Fruit fly (Drosophila melanogaster) whole organism, prepupa: Measurements from ENCODE around the gene CG10063.
A peak's percentile ranks its signal among the peaks of the same experiment; 100 is the strongest.

ENCODE experiments used
- Blimp-1 ChIP-seq: fragments of 200-800 bp; sonication (Bioruptor generic); optimal IDR thresholded peaks from 3 replicates; lab custom pipeline; 2017; ENCODE audit warnings: missing biosample characterization, missing genetic modification characterization, mild to moderate bottlenecking, moderate library complexity, missing genetic modification reagents
- CG10631 ChIP-seq: fragments of 200-800 bp; sonication (Bioruptor generic); optimal IDR thresholded peaks from 2 replicates; lab custom pipeline; 2016; ENCODE audit warnings: missing biosample characterization, missing genetic modification characterization
- CG11294 ChIP-seq: fragments of 200-800 bp; sonication (Bioruptor generic); IDR thresholded peaks from 2 replicates; pipeline ENCODE4 v1.3.6; 2022; ENCODE audit warnings: missing biosample characterization, missing genetic modification characterization
- CG11902 ChIP-seq: fragments of 200-800 bp; sonication (Bioruptor generic); optimal IDR thresholded peaks from 3 replicates; lab custom pipeline; 2016; ENCODE audit warnings: missing biosample characterization, missing genetic modification characterization
- CG15336 ChIP-seq: fragments of 200-800 bp; sonication (Bioruptor generic); IDR thresholded peaks from 2 replicates; pipeline ENCODE4 v1.3.6; 2022; ENCODE audit warnings: missing biosample characterization, missing genetic modification characterization
- CG16779 ChIP-seq: fragments of 200-800 bp; sonication (Bioruptor generic); optimal IDR thresholded peaks from 3 replicates; lab custom pipeline; 2017; ENCODE audit warnings: missing biosample characterization, mild to moderate bottlenecking, missing genetic modification characterization
- CG3032 ChIP-seq: fragments of 200-800 bp; optimal IDR thresholded peaks from 2 replicates; lab custom pipeline; 2019; ENCODE audit warnings: missing biosample characterization, mild to moderate bottlenecking, missing genetic modification characterization, moderate library complexity
- CG31627 ChIP-seq: fragments of 200-800 bp; sonication (Bioruptor generic); optimal IDR thresholded peaks from 3 replicates; lab custom pipeline; 2016; ENCODE audit warnings: missing biosample characterization, missing genetic modification characterization
- CG32006 ChIP-seq: fragments of 200-800 bp; sonication (Bioruptor generic); optimal IDR thresholded peaks from 3 replicates; lab custom pipeline; 2017; ENCODE audit warnings: missing biosample characterization, mild to moderate bottlenecking, missing genetic modification characterization
- CG6163 ChIP-seq: fragments of 200-800 bp; sonication (Bioruptor generic); IDR thresholded peaks from 3 replicates; pipeline ENCODE4 v1.3.6; 2022; ENCODE audit warnings: missing biosample characterization, missing genetic modification characterization
- CG6276 ChIP-seq: fragments of 200-800 bp; sonication (Bioruptor generic); optimal IDR thresholded peaks from 2 replicates; lab custom pipeline; 2017; ENCODE audit warnings: missing biosample characterization, mild to moderate bottlenecking, missing genetic modification characterization
- CG6792 ChIP-seq: fragments of 200-800 bp; sonication (Bioruptor generic); optimal IDR thresholded peaks from 3 replicates; lab custom pipeline; 2016; ENCODE audit warnings: missing biosample characterization, missing genetic modification characterization
- CG6854 ChIP-seq: fragments of 200-800 bp; sonication (Bioruptor generic); optimal IDR thresholded peaks from 2 replicates; lab custom pipeline; 2017; ENCODE audit warnings: missing biosample characterization, mild to moderate bottlenecking, missing genetic modification characterization
- CG7368 ChIP-seq: fragments of 200-800 bp; sonication (Bioruptor generic); optimal IDR thresholded peaks from 3 replicates; lab custom pipeline; 2016; ENCODE audit warnings: missing biosample characterization, missing genetic modification characterization
- CG8119 ChIP-seq: fragments of 200-800 bp; sonication (Bioruptor generic); IDR thresholded peaks from 3 replicates; pipeline ENCODE4 v1.3.6; 2022; ENCODE audit warnings: missing biosample characterization, missing genetic modification characterization
- CG8319 ChIP-seq: fragments of 200-800 bp; sonication (Bioruptor generic); optimal IDR thresholded peaks from 3 replicates; lab custom pipeline; 2016; ENCODE audit warnings: missing biosample characterization, missing genetic modification characterization
- CG9139 ChIP-seq: fragments of 200-800 bp; sonication (Bioruptor generic); optimal IDR thresholded peaks from 3 replicates; lab custom pipeline; 2017; ENCODE audit warnings: missing biosample characterization, mild to moderate bottlenecking, missing genetic modification characterization
- Ets96B ChIP-seq: fragments of 200-800 bp; optimal IDR thresholded peaks from 2 replicates; lab custom pipeline; 2019; ENCODE audit warnings: missing biosample characterization, mild to moderate bottlenecking, missing genetic modification characterization, moderate library complexity
- Gug ChIP-seq: fragments of 200-800 bp; sonication (Bioruptor generic); IDR thresholded peaks from 2 replicates; pipeline ENCODE4 v1.3.6; 2022; ENCODE audit warnings: missing biosample characterization, missing genetic modification characterization
- Hr39 ChIP-seq: fragments of 200-800 bp; sonication (Bioruptor generic); optimal IDR thresholded peaks from 2 replicates; lab custom pipeline; 2016; ENCODE audit warnings: missing biosample characterization, missing genetic modification characterization
- Met ChIP-seq: fragments of 200-800 bp; sonication (Bioruptor generic); optimal IDR thresholded peaks from 3 replicates; lab custom pipeline; 2016; ENCODE audit warnings: missing biosample characterization, missing genetic modification characterization
- Smox ChIP-seq: fragments of 200-800 bp; sonication (Bioruptor generic); optimal IDR thresholded peaks from 3 replicates; lab custom pipeline; 2016; ENCODE audit warnings: missing biosample characterization, missing genetic modification characterization
- Sox14 ChIP-seq: fragments of 200-800 bp; sonication (Bioruptor generic); optimal IDR thresholded peaks from 3 replicates; lab custom pipeline; 2016; ENCODE audit warnings: missing biosample characterization, missing genetic modification characterization
- achi ChIP-seq: fragments of 200-800 bp; sonication (Bioruptor generic); optimal IDR thresholded peaks from 3 replicates; lab custom pipeline; 2016; ENCODE audit warnings: missing biosample characterization, missing genetic modification characterization
- acj6 ChIP-seq: fragments of 200-800 bp; sonication (Bioruptor generic); optimal IDR thresholded peaks from 3 replicates; lab custom pipeline; 2016; ENCODE audit warnings: missing biosample characterization, missing genetic modification characterization
- cyc ChIP-seq: fragments of 200-800 bp; sonication (Bioruptor generic); optimal IDR thresholded peaks from 3 replicates; lab custom pipeline; 2016; ENCODE audit warnings: missing biosample characterization, missing genetic modification characterization
- dsx ChIP-seq: fragments of 200-800 bp; optimal IDR thresholded peaks from 3 replicates; lab custom pipeline; 2019; ENCODE audit warnings: missing biosample characterization, mild to moderate bottlenecking, missing genetic modification characterization, moderate library complexity; ENCODE audit not compliant: poor library complexity, severe bottlenecking
- esn ChIP-seq: fragments of 200-800 bp; sonication (Bioruptor generic); optimal IDR thresholded peaks from 2 replicates; lab custom pipeline; 2016; ENCODE audit warnings: missing biosample characterization, mild to moderate bottlenecking, missing genetic modification characterization, moderate library complexity
- fd59A ChIP-seq: fragments of 200-800 bp; sonication (Bioruptor generic); optimal IDR thresholded peaks from 2 replicates; lab custom pipeline; 2017; ENCODE audit warnings: missing biosample characterization, mild to moderate bottlenecking, missing genetic modification characterization, missing genetic modification reagents
- fkh ChIP-seq: fragments of 200-800 bp; sonication (Bioruptor generic); optimal IDR thresholded peaks from 3 replicates; lab custom pipeline; 2017; ENCODE audit warnings: missing biosample characterization, mild to moderate bottlenecking, missing genetic modification characterization, moderate library complexity
- pdm3 ChIP-seq: fragments of 200-800 bp; sonication (Bioruptor generic); optimal IDR thresholded peaks from 3 replicates; lab custom pipeline; 2016; ENCODE audit warnings: missing biosample characterization, missing genetic modification characterization
- svp ChIP-seq: fragments of 200-800 bp; sonication (Bioruptor generic); peaks from one replicate; lab custom pipeline; 2016; ENCODE audit warnings: missing biosample characterization, missing genetic modification characterization
- topi ChIP-seq: fragments of 200-800 bp; sonication (Bioruptor generic); optimal IDR thresholded peaks from 3 replicates; lab custom pipeline; 2016; ENCODE audit warnings: missing biosample characterization, missing genetic modification characterization

Gene CG10063

DNA sequence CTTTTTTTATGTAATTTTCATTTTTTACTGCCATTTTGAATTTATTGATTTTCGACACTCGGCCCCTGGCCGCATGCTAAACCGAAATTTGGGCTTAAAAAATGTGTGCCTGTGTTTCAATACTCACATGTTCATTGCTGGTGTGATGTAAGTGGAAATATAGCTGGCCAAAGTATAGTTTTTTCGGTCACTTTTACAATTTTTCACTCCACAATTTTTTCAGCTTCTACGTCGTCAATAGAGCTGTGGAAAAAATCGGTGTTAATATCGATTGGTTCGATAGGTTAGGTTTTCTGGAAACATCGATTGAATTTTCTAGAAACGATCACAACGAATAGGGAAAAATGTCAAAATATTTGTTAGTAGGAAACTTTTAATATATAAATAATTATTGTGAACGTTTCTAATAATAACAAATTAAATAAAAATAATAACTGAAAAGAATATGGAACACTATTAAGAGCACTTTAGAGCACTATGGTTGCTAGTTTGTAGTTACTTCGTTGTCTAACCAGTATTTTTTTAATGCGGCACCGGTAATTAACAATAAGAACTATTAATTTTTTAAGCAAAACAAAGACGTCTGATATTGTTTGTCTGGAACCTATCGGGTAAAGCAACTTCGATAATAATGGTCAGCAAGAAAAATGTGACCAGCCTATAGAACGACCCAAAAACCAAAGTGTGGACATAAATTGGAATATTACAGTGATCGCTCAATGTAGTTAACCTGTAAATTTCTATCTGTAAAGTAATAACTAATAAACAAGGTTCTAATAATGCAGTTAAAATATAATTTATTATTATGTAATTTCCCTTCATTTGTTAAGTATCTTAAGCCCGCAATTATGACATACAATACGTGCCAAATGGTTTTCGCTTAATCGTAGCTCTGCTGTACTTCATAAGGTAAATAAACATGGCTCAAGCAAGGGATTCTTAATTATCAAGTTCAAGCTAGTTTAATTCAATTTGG, 16.7 kb downstream of the CG10063 start, which contains the start of the genes CG10077 and CG9948 (continued):
- TF ChIP-seq esn (GFP tag; lab: Kevin White, UChicago) (peak; percentile 93), cyc (GFP tag; lab: Kevin White, UChicago) (peak; percentile 85), CG11902 (GFP tag; lab: Kevin White, UChicago) (peak; percentile 76), dsx (GFP tag; lab: Kevin White, UChicago) (peak; percentile 85), fd59A (GFP tag; lab: Kevin White, UChicago) (peak; percentile 83), CG6163 (GFP tag; lab: Robert Waterston, UW) (peak; percentile 91), Hr39 (GFP tag; lab: Kevin White, UChicago) (peak; percentile 83), CG6276 (GFP tag; lab: Kevin White, UChicago) (no peak), CG8319 (GFP tag; lab: Kevin White, UChicago) (peak; percentile 75), CG10631 (GFP tag; lab: Kevin White, UChicago) (peak; percentile 87)

dm6 chr3L:6947188-6947971, 24.9 kb downstream of the CG10063 start:
- no peak for TF ChIP-seq CG8319 (GFP tag; lab: Kevin White, UChicago)
- TF ChIP-seq CG6854 (GFP tag; lab: Kevin White, UChicago) = no peak
- no peak for TF ChIP-seq CG15336
- no peak for TF ChIP-seq esn (GFP tag; lab: Kevin White, UChicago)
- no peak for TF ChIP-seq CG6792 (GFP tag; lab: Kevin White, UChicago)
- TF ChIP-seq CG11294 (GFP tag; lab: Robert Waterston, UW) = no peak
- TF ChIP-seq acj6 (GFP tag; lab: Kevin White, UChicago) = no peak
- TF ChIP-seq CG31627 (GFP tag; lab: Kevin White, UChicago) = no peak
- TF ChIP-seq svp (GFP tag; lab: Kevin White, UChicago) = no peak
- no peak for TF ChIP-seq CG9139 (GFP tag; lab: Kevin White, UChicago)

DNA sequence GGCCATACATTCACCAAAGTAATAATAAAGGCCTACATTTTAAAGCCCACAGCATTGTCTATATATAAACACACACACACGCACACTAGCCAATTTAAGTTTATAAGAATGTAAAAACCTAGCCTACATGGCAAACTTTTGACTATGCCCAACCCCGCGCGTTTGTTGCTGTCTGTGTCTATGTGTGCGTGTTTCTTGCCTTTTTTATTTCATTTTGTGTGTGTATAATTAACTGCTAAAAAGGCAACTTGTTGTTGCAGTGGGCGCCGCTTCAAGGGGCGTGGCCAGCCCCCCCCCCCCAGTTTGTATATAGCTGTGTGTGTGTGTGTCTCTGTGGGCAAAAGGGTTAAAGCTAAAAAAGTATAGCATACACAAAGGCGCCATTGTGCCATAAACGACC, 26.9 kb downstream of the CG10063 start:
- no peak for TF ChIP-seq CG32006
- TF ChIP-seq fd59A (GFP tag; lab: Kevin White, UChicago) = no peak
- TF ChIP-seq Smox (GFP tag; lab: Kevin White, UChicago) = no peak
- no peak for TF ChIP-seq CG7368 (GFP tag; lab: Kevin White, UChicago)
- TF ChIP-seq, all 60 proteins: peak for 0

dm6 chr3L:6943948-6944319, 28.3 kb downstream of the CG10063 start:
- TF ChIP-seq topi (GFP tag; lab: Kevin White, UChicago) = no peak
- TF ChIP-seq Gug = no peak
- no peak for TF ChIP-seq CG16779
- TF ChIP-seq CG8119 (GFP tag; lab: Robert Waterston, UW) = no peak
- TF ChIP-seq Met = no peak
- TF ChIP-seq achi (GFP tag; lab: Kevin White, UChicago) = no peak
- TF ChIP-seq pdm3 (GFP tag; lab: Kevin White, UChicago) = no peak
- TF ChIP-seq Blimp-1 (GFP tag; lab: Kevin White, UChicago) = no peak
- TF ChIP-seq acj6 (GFP tag; lab: Kevin White, UChicago) = no peak
- TF ChIP-seq Ets96B = no peak
- TF ChIP-seq CG3032 (tag; lab: Kevin White, UChicago) = no peak
- no peak for TF ChIP-seq Smox (GFP tag; lab: Kevin White, UChicago)
- no peak for TF ChIP-seq fkh (GFP tag; lab: Kevin White, UChicago)
- no peak for TF ChIP-seq CG7368 (GFP tag; lab: Kevin White, UChicago)
- no peak for TF ChIP-seq Sox14
- no peak for TF ChIP-seq dsx (GFP tag; lab: Kevin White, UChicago)
- TF ChIP-seq Hr39 (GFP tag; lab: Kevin White, UChicago) = no peak
- TF ChIP-seq CG11902 (GFP tag; lab: Kevin White, UChicago) = no peak
